Fruit fly (Drosophila melanogaster) whole organism, embryonic: ENCODE results near the gene CG15365.

Source experiments
- Asciz ChIP-seq: fragments of 200-800 bp; sonication (Bioruptor generic); optimal IDR thresholded peaks from 2 replicates; lab custom pipeline; 2017; ENCODE audit warnings: missing biosample characterization, mild to moderate bottlenecking, missing genetic modification characterization, missing genetic modification reagents
- CG12744 ChIP-seq: fragments of 200-800 bp; sonication (Bioruptor generic); optimal IDR thresholded peaks from 2 replicates; lab custom pipeline; 2016; ENCODE audit warnings: missing biosample characterization, missing genetic modification characterization
- CG14710 ChIP-seq: fragments of 200-800 bp; sonication (Bioruptor generic); optimal IDR thresholded peaks from 3 replicates; lab custom pipeline; 2019; ENCODE audit warnings: missing biosample characterization, mild to moderate bottlenecking, missing genetic modification characterization, moderate library complexity
- CG15269 ChIP-seq: fragments of 200-800 bp; sonication (Bioruptor generic); optimal IDR thresholded peaks from 2 replicates; lab custom pipeline; 2018; ENCODE audit warnings: missing biosample characterization, mild to moderate bottlenecking, missing genetic modification characterization, moderate library complexity
- CG15601 ChIP-seq: fragments of 200-800 bp; sonication (Bioruptor generic); optimal IDR thresholded peaks from 3 replicates; lab custom pipeline; 2019; ENCODE audit warnings: missing biosample characterization, mild to moderate bottlenecking, missing genetic modification characterization, moderate library complexity
- CG1603 ChIP-seq: fragments of 200-800 bp; sonication (Bioruptor generic); optimal IDR thresholded peaks from 2 replicates; lab custom pipeline; 2019; ENCODE audit warnings: missing biosample characterization, mild to moderate bottlenecking, missing genetic modification characterization, moderate library complexity
- CG1832 ChIP-seq: fragments of 200-800 bp; sonication (Bioruptor generic); optimal IDR thresholded peaks from 2 replicates; lab custom pipeline; 2017; ENCODE audit warnings: missing biosample characterization, mild to moderate bottlenecking, missing genetic modification characterization, inconsistent platforms
- CG18476 ChIP-seq: fragments of 200-800 bp; sonication (Bioruptor generic); optimal IDR thresholded peaks from 2 replicates; lab custom pipeline; 2016; ENCODE audit warnings: missing biosample characterization, mild to moderate bottlenecking, missing genetic modification characterization
- CG2712 ChIP-seq: fragments of 200-800 bp; optimal IDR thresholded peaks from 3 replicates; lab custom pipeline; 2019; ENCODE audit warnings: missing biosample characterization, mild to moderate bottlenecking, missing genetic modification characterization, moderate library complexity
- CG31365 ChIP-seq: fragments of 200-800 bp; sonication (Bioruptor generic); optimal IDR thresholded peaks from 2 replicates; lab custom pipeline; 2018; ENCODE audit warnings: missing biosample characterization, mild to moderate bottlenecking, missing genetic modification characterization
- CG4282 ChIP-seq: fragments of 200-800 bp; sonication (Bioruptor generic); optimal IDR thresholded peaks from 2 replicates; lab custom pipeline; 2016; ENCODE audit warnings: missing biosample characterization, missing genetic modification characterization
- CG7963 ChIP-seq: fragments of 200-800 bp; sonication (Bioruptor generic); IDR thresholded peaks from 3 replicates; pipeline ENCODE4 v1.3.6; 2022; ENCODE audit warnings: missing biosample characterization, missing genetic modification characterization; ENCODE audit not compliant: partially characterized antibody
- CG8924 ChIP-seq: fragments of 200-800 bp; optimal IDR thresholded peaks from 3 replicates; lab custom pipeline; 2019; ENCODE audit warnings: missing biosample characterization, mild to moderate bottlenecking, missing genetic modification characterization, moderate library complexity
- Dfd ChIP-seq, 2 experiments: fragments of >200 bp; optimal IDR thresholded peaks; 2 replicates each; lab custom pipeline; 2017; ENCODE audit warnings: missing biosample characterization in 2 of 2, missing genetic modification characterization in 2 of 2
- Drgx ChIP-seq: fragments of 200-800 bp; sonication (Bioruptor generic); IDR thresholded peaks from 2 replicates; pipeline ENCODE4 v1.3.6; 2022; ENCODE audit warnings: missing biosample characterization, missing genetic modification characterization
- ERR ChIP-seq: fragments of 200-800 bp; sonication (Bioruptor generic); optimal IDR thresholded peaks from 2 replicates; lab custom pipeline; 2016; ENCODE audit warnings: missing biosample characterization, missing genetic modification characterization
- HLH54F ChIP-seq: fragments of 200-800 bp; sonication (Bioruptor generic); optimal IDR thresholded peaks from 3 replicates; lab custom pipeline; 2016; ENCODE audit warnings: missing biosample characterization, missing genetic modification characterization
- Hey ChIP-seq: fragments of 200-800 bp; sonication (Bioruptor generic); optimal IDR thresholded peaks from 3 replicates; lab custom pipeline; 2018; ENCODE audit warnings: missing biosample characterization, mild to moderate bottlenecking, missing genetic modification characterization
- Hmr ChIP-seq: fragments of 200-800 bp; sonication (Bioruptor generic); optimal IDR thresholded peaks from 3 replicates; lab custom pipeline; 2017; ENCODE audit warnings: mild to moderate bottlenecking, missing biosample characterization, missing genetic modification reagents, missing genetic modification characterization
- Hr78 ChIP-seq, 2 experiments: fragments of 200-800 bp in 1 of 2; fragments of >200 bp in 1 of 2; sonication (Bioruptor generic) in 1 of 2; optimal IDR thresholded peaks; 2 replicates each; lab custom pipeline; 2017 to 2019; ENCODE audit warnings: missing biosample characterization in 2 of 2, missing genetic modification characterization in 2 of 2, mild to moderate bottlenecking in 1 of 2, moderate library complexity in 1 of 2
- NC2α ChIP-seq: fragments of 200-800 bp; sonication (Bioruptor generic); optimal IDR thresholded peaks from 2 replicates; lab custom pipeline; 2016; ENCODE audit warnings: missing biosample characterization, missing genetic modification characterization
- Nf-YB ChIP-seq: fragments of 200-800 bp; sonication (Bioruptor generic); optimal IDR thresholded peaks from 3 replicates; lab custom pipeline; 2019; ENCODE audit warnings: missing biosample characterization, mild to moderate bottlenecking, missing genetic modification characterization, moderate library complexity
- amos ChIP-seq: fragments of 200-800 bp; sonication (Bioruptor generic); IDR thresholded peaks from 2 replicates; pipeline ENCODE4 v1.3.6; 2022; ENCODE audit warnings: missing biosample characterization, missing genetic modification characterization; ENCODE audit not compliant: partially characterized antibody
- ap ChIP-seq: fragments of 200-800 bp; sonication (Bioruptor generic); IDR thresholded peaks from 2 replicates; pipeline ENCODE4 v1.3.6; 2022; ENCODE audit warnings: missing biosample characterization, missing genetic modification characterization
- bigmax ChIP-seq: fragments of 200-800 bp; sonication (Bioruptor generic); optimal IDR thresholded peaks from 2 replicates; lab custom pipeline; 2018; ENCODE audit warnings: missing biosample characterization, mild to moderate bottlenecking, missing genetic modification characterization
- cas ChIP-seq: fragments of 200-800 bp; sonication (Bioruptor generic); IDR thresholded peaks from 2 replicates; pipeline ENCODE4 v1.3.6; 2022; ENCODE audit warnings: missing biosample characterization, missing genetic modification characterization
- cato ChIP-seq: fragments of 200-800 bp; sonication (Bioruptor generic); optimal IDR thresholded peaks from 2 replicates; lab custom pipeline; 2016; ENCODE audit warnings: missing biosample characterization, missing genetic modification characterization, borderline replicate concordance
- cg ChIP-seq: fragments of 200-800 bp; sonication (Bioruptor generic); optimal IDR thresholded peaks from 3 replicates; lab custom pipeline; 2019; ENCODE audit warnings: missing biosample characterization, mild to moderate bottlenecking, missing genetic modification characterization, moderate library complexity
- crc ChIP-seq: fragments of 200-800 bp; sonication (Bioruptor generic); optimal IDR thresholded peaks from 2 replicates; lab custom pipeline; 2016; ENCODE audit warnings: missing biosample characterization, missing genetic modification characterization
- exex ChIP-seq: fragments of 200-800 bp; sonication (Bioruptor generic); optimal IDR thresholded peaks from 4 replicates; lab custom pipeline; 2018; ENCODE audit warnings: missing biosample characterization, mild to moderate bottlenecking, missing genetic modification characterization, moderate library complexity
- ftz-f1 ChIP-seq: fragments of 200-800 bp; sonication (Bioruptor generic); optimal IDR thresholded peaks from 2 replicates; lab custom pipeline; 2016; ENCODE audit warnings: missing biosample characterization, missing genetic modification characterization
- lilli ChIP-seq: fragments of 200-800 bp; sonication (Bioruptor generic); optimal IDR thresholded peaks from 3 replicates; lab custom pipeline; 2016; ENCODE audit warnings: missing biosample characterization, missing genetic modification characterization
- phol ChIP-seq: fragments of 200-800 bp; sonication (Bioruptor generic); optimal IDR thresholded peaks from 3 replicates; lab custom pipeline; 2018; ENCODE audit warnings: missing biosample characterization, mild to moderate bottlenecking, missing genetic modification characterization, moderate library complexity
- rib ChIP-seq: fragments of 200-800 bp; sonication (Bioruptor generic); IDR thresholded peaks from 2 replicates; pipeline ENCODE4 v1.3.6; 2022; ENCODE audit warnings: missing biosample characterization, missing genetic modification characterization
- row ChIP-seq: fragments of 200-800 bp; sonication (Bioruptor generic); IDR thresholded peaks from 3 replicates; pipeline ENCODE4 v1.3.6; 2022; ENCODE audit warnings: missing biosample characterization, missing genetic modification characterization
- sens ChIP-seq: fragments of 200-800 bp; sonication (Bioruptor generic); peaks from one replicate; lab custom pipeline; 2016; ENCODE audit warnings: missing biosample characterization, missing genetic modification characterization
- ttk ChIP-seq: fragments of 200-800 bp; sonication (Bioruptor generic); IDR thresholded peaks from 2 replicates; pipeline ENCODE4 v2.1.2; 2022; ENCODE audit warnings: missing biosample characterization, missing genetic modification characterization

The CG15365 gene

DNA sequence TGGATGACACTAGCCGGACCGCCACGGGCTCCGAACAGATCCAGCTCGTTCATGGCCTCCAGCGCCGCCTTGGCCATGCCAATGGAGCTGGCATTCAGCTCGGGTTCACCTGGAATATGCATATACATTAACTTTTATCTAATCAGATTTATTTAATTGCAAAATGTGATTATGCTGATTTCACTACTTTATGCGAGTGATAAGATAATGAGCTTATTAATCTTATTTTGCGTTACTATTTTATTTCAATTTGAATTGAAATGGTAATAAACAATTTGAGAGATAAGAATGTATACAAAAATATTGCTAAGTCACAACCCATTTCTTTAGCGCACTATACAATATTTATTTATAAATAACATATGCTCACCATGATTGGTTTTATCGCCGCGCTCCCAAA, 34.3 kb upstream of the CG15365 start:
- no peak for TF ChIP-seq crc (GFP tag; lab: Kevin White, UChicago)
- TF ChIP-seq cas (GFP tag; lab: Robert Waterston, UW), result no peak
- TF ChIP-seq NC2α (GFP tag; lab: Kevin White, UChicago), result no peak
- TF ChIP-seq Asciz (GFP tag; lab: Kevin White, UChicago), result no peak
- TF ChIP-seq CG7963 (GFP tag; lab: Robert Waterston, UW), result no peak
- peak; percentile 93 for TF ChIP-seq exex (tag; lab: Kevin White, UChicago)

DNA sequence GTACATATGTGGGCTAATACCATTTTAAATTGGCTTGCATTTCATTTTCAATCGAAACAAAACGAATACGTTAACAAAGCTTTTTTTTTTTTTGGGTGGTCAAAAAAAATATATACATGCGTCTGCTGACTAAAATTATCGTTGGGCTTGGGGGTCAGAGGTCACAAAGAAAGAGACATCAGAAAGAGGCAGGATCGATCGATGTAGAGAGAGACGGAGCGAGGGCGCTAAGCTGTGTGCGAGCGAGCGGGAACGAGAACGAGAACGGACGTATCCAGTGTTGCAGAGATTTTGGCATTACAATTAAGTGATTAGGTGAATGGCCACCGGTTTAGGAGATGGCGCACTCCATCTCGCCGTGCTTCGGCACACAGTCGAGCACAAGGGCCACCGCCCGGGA, 26.1 kb upstream of the CG15365 start:
- TF ChIP-seq CG1832 (peak; percentile 65), rib (GFP tag; lab: Robert Waterston, UW) (no peak), Hr78 (GFP tag; optimal IDR thresholded peaks at IDR 0.05; lab: Kevin White, UChicago) (peak in 1 of 2 experiments; percentile 98), CG4282 (GFP tag; lab: Kevin White, UChicago) (no peak), ftz-f1 (GFP tag; lab: Kevin White, UChicago) (no peak)

DNA sequence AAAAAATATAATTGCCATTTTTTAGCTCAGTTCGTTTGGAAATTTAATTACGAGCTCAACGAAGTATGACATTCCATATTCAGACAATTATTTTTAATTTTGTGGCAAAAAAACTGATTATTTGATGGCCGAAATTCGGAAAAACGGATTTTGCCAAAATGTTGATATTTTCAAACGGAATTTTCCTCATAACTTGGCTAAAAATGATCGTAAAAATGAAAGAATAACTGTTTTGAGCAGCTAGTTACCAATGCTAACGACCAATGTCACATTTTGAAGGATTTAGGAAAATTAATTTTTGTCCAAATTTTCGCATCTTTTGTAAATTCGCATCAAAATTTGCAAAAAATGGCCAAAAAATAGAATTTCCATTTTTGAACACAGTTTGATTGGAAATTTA, 25.3 kb upstream of the CG15365 start:
- no peak for TF ChIP-seq phol
- no peak for TF ChIP-seq HLH54F (GFP tag; lab: Kevin White, UChicago)
- no peak for TF ChIP-seq ttk (GFP tag; lab: Robert Waterston, UW)
- TF ChIP-seq CG2712 (tag; lab: Kevin White, UChicago), result no peak
- TF ChIP-seq row (GFP tag; lab: Robert Waterston, UW), result no peak
- TF ChIP-seq Hey (tag; lab: Kevin White, UChicago), result no peak
- no peak for TF ChIP-seq CG8924 (tag; lab: Kevin White, UChicago)
- TF ChIP-seq CG15269 (tag; lab: Kevin White, UChicago), result no peak
- TF ChIP-seq cato (GFP tag; lab: Kevin White, UChicago), result no peak
- no peak for TF ChIP-seq Dfd (GFP tag; optimal IDR thresholded peaks at IDR 0.05; lab: Kevin White, UChicago)
- TF ChIP-seq ap (GFP tag; lab: Robert Waterston, UW), result no peak
- no peak for TF ChIP-seq CG12744 (GFP tag; lab: Kevin White, UChicago)
- TF ChIP-seq Hmr (GFP tag; lab: Kevin White, UChicago), result no peak
- TF ChIP-seq CG14710 (tag; lab: Kevin White, UChicago), result no peak

DNA sequence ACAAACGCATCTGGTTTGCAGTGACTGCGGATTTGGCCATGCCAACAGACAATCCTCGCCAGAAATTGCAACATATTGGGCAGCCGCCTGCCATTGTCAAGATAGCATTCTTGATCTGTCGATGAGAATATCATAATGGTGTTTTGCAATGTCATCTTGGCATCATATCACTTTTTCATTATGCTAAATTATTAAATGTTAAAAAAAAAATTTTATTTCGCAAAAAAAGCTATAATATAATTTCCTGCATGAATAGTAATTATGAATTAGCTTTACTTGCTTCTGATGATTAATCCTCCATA, 22.2 kb upstream of the CG15365 start:
- TF ChIP-seq bigmax (GFP tag; lab: Kevin White, UChicago) (peak; percentile 62), CG1832 (no peak), lilli (GFP tag; lab: Kevin White, UChicago) (peak; percentile 6), Nf-YB (no peak), ERR (GFP tag; lab: Kevin White, UChicago) (no peak), sens (peak; percentile 68), CG1603 (peak; percentile 95), CG18476 (GFP tag; lab: Kevin White, UChicago) (no peak), CG31365 (tag; lab: Kevin White, UChicago) (no peak), cg (GFP tag; lab: Kevin White, UChicago) (no peak), amos (GFP tag; lab: Robert Waterston, UW) (no peak), Drgx (GFP tag; lab: Robert Waterston, UW) (peak; percentile 38; the same call in 1 of the 2 replicates), CG15601 (no peak)
